Fruit fly (Drosophila melanogaster): ENCODE results near the gene Prosbeta7.

Prosbeta7 gene

DNA sequence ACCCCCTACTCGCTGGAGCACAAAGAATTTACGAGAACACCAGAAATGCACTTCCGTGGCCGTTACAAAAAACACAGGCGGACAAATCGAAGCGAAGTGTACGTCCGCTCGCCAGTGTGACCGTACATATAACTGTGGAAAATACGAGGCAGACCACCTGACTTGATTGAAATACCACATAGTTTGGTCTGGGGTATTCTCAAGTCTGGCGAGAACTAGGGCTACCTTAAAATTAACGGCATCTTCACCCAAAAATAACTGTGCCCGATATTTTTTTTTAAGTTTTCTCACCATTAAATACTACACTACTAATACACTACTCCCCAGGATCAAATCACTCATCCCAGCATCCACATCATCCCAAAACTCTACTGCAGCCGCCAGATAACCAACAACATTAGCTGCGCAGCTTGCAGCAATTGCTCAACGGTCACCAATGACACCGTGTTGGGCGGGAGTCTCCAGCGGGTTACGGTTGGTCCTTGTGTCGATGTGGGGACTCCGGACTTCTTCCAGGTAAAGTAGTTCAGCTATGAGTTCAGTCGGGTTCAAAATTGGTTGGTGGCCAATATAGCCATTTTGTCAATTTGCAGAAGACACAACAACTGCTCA, 10.1 kb upstream of the Prosbeta7 start, which contains the start of gene Cerk (continued):
- TF ChIP-seq prd (optimal IDR thresholded peaks at IDR 0.05) = no peak
- peak; percentile 48; the same call in 1 of the 3 replicates for TF ChIP-seq prd (GFP tag; IDR thresholded peaks at IDR 0.05)
- TF ChIP-seq cas (GFP tag; IDR thresholded peaks at IDR 0.05) = no peak
- TF ChIP-seq Max (GFP tag; optimal IDR thresholded peaks at IDR 0.05) = no peak
- peak; percentile 52 for TF ChIP-seq CHES-1-like (GFP tag; optimal IDR thresholded peaks at IDR 0.05)
- TF ChIP-seq crol (GFP tag; IDR thresholded peaks at IDR 0.05) = no peak
- no peak for TF ChIP-seq sens-2 (GFP tag; IDR thresholded peaks at IDR 0.05)
- peak; percentile 12 for TF ChIP-seq MTF-1 (GFP tag; optimal IDR thresholded peaks at IDR 0.05; ENCODE audit: borderline replicate concordance)
- TF ChIP-seq CG6654 (GFP tag; optimal IDR thresholded peaks at IDR 0.05) = peak; percentile 41
- no peak for TF ChIP-seq psq (GFP tag; optimal IDR thresholded peaks at IDR 0.05)
- no peak for TF ChIP-seq zf30C (GFP tag; optimal IDR thresholded peaks at IDR 0.05)
- peak; percentile 58; the same call in 3 of the 4 replicates for TF ChIP-seq Dll (GFP tag; IDR thresholded peaks at IDR 0.05; ENCODE audit: partially characterized antibody)
- TF ChIP-seq ci (GFP tag; IDR thresholded peaks at IDR 0.05) = peak; percentile 81
- peak; percentile 17; the same call in 1 of the 2 replicates for TF ChIP-seq tna (GFP tag; IDR thresholded peaks at IDR 0.05; ENCODE audit: partially characterized antibody)
- TF ChIP-seq jigr1 (GFP tag; IDR thresholded peaks at IDR 0.05) = no peak
- peak; percentile 76 for TF ChIP-seq CG13287 (GFP tag; IDR thresholded peaks at IDR 0.05; ENCODE audit: partially characterized antibody)
- peak; percentile 51 for TF ChIP-seq onecut (GFP tag; IDR thresholded peaks at IDR 0.05)
- TF ChIP-seq Sox100B (GFP tag; optimal IDR thresholded peaks at IDR 0.05) = no peak
- peak; percentile 19 for TF ChIP-seq Hr3 (GFP tag; optimal IDR thresholded peaks at IDR 0.05)
- TF ChIP-seq YL-1 (GFP tag; optimal IDR thresholded peaks at IDR 0.05) = peak; percentile 38
- TF ChIP-seq insv (GFP tag; optimal IDR thresholded peaks at IDR 0.05) = no peak
- peak; percentile 38 for TF ChIP-seq Hmr (GFP tag; optimal IDR thresholded peaks at IDR 0.05)
- TF ChIP-seq CG12071 (GFP tag; optimal IDR thresholded peaks at IDR 0.05) = no peak
- TF ChIP-seq sna (GFP tag; IDR thresholded peaks at IDR 0.05; ENCODE audit: partially characterized antibody) = peak; percentile 47; the same call in 1 of the 2 replicates
- TF ChIP-seq ftz-f1 (GFP tag; optimal IDR thresholded peaks at IDR 0.05) = no peak
- TF ChIP-seq Hsf (GFP tag; optimal IDR thresholded peaks at IDR 0.05) = peak; percentile 24
- TF ChIP-seq Atf6 (GFP tag; IDR thresholded peaks at IDR 0.05) = no peak
- TF ChIP-seq Fer3 (tag; optimal IDR thresholded peaks at IDR 0.05) = peak; percentile 36
- no peak for TF ChIP-seq gcm2 (GFP tag; optimal IDR thresholded peaks at IDR 0.05)
- no peak for TF ChIP-seq ham (GFP tag; IDR thresholded peaks at IDR 0.05)
- no peak for TF ChIP-seq CTCF (GFP tag; optimal IDR thresholded peaks at IDR 0.05)
- no peak for TF ChIP-seq CG10321 (GFP tag; IDR thresholded peaks at IDR 0.05)
- TF ChIP-seq CG7745 (tag; optimal IDR thresholded peaks at IDR 0.05) = no peak
- no peak for TF ChIP-seq gcm (GFP tag; optimal IDR thresholded peaks at IDR 0.05)
- no peak for TF ChIP-seq CkIIα-i1 (GFP tag; IDR thresholded peaks at IDR 0.05)
- no peak for TF ChIP-seq tap (tag; optimal IDR thresholded peaks at IDR 0.05)
- peak; percentile 91 for TF ChIP-seq CG9797 (GFP tag; optimal IDR thresholded peaks at IDR 0.05)
- peak; percentile 56 for TF ChIP-seq Sry-β (GFP tag; optimal IDR thresholded peaks at IDR 0.05)
- TF ChIP-seq Optix (GFP tag; IDR thresholded peaks at IDR 0.05) = 0 out of 3 replicates have a peak, but pooled peaks have one; percentile 37
- no peak for TF ChIP-seq CG32772 (GFP tag; IDR thresholded peaks at IDR 0.05)
- TF ChIP-seq Neu2 (GFP tag; optimal IDR thresholded peaks at IDR 0.05; ENCODE audit: borderline replicate concordance) = no peak
- no peak for TF ChIP-seq fd96Cb (tag; optimal IDR thresholded peaks at IDR 0.05)
- 0 out of 3 replicates have a peak, but pooled peaks have one; percentile 21 for TF ChIP-seq Mrtf (GFP tag; IDR thresholded peaks at IDR 0.05)
- TF ChIP-seq PHDP (tag; optimal IDR thresholded peaks at IDR 0.05) = peak; percentile 36
- TF ChIP-seq Sry-δ (GFP tag; optimal IDR thresholded peaks at IDR 0.05) = peak; percentile 66
- no peak for TF ChIP-seq Gug (GFP tag; IDR thresholded peaks at IDR 0.05)
- TF ChIP-seq CG14014 (GFP tag; IDR thresholded peaks at IDR 0.05) = no peak; the same call in 1 of the 2 replicates
- peak; percentile 46 for TF ChIP-seq Dp (GFP tag; optimal IDR thresholded peaks at IDR 0.05)
- no peak for TF ChIP-seq gt (GFP tag; IDR thresholded peaks at IDR 0.05)
- peak; percentile 38 for TF ChIP-seq Antp (GFP tag; optimal IDR thresholded peaks at IDR 0.05)
- no peak for TF ChIP-seq btn (GFP tag; optimal IDR thresholded peaks at IDR 0.05)
